Worm (Caenorhabditis elegans) whole organism, L2 larva: ENCODE data around the gene ubh-4.

Experiments used
- C34F6.9 ChIP-seq: fragments of 150-350 bp; optimal IDR thresholded peaks from 2 replicates; lab custom pipeline; 2014; ENCODE audit warnings: missing biosample characterization, missing genetic modification characterization
- R02D3.7 ChIP-seq: fragments of 150-350 bp; optimal IDR thresholded peaks from 2 replicates; lab custom pipeline; 2014; ENCODE audit warnings: missing biosample characterization, missing genetic modification characterization
- Y55F3AM.14 ChIP-seq: fragments of 200-800 bp; sonication (Bioruptor generic); optimal IDR thresholded peaks from 2 replicates; lab custom pipeline; 2018; ENCODE audit warnings: mild to moderate bottlenecking, missing genetic modification characterization, missing compliant biosample characterization
- alr-1 ChIP-seq: fragments of 150-350 bp; optimal IDR thresholded peaks from 2 replicates; lab custom pipeline; 2014; ENCODE audit warnings: missing biosample characterization, missing genetic modification characterization
- ama-1 ChIP-seq: fragments of 150-350 bp; optimal IDR thresholded peaks from 2 replicates; lab custom pipeline; 2018; ENCODE audit warnings: inconsistent platforms
- blmp-1 ChIP-seq: sonication (generic microtip); optimal IDR thresholded peaks from 2 replicates; lab custom pipeline; 2017; ENCODE audit warnings: missing genetic modification characterization, mild to moderate bottlenecking, missing compliant biosample characterization, antibody characterized with exemption, moderate library complexity; ENCODE audit not compliant: insufficient read depth
- ceh-16 ChIP-seq: fragments of 150-350 bp; optimal IDR thresholded peaks from 2 replicates; lab custom pipeline; 2014; ENCODE audit warnings: missing biosample characterization, missing genetic modification characterization
- ceh-82 ChIP-seq: fragments of 150-350 bp; optimal IDR thresholded peaks from 2 replicates; lab custom pipeline; 2014; ENCODE audit warnings: missing biosample characterization, missing genetic modification characterization
- crh-2 ChIP-seq: sonication (generic microtip); optimal IDR thresholded peaks from 2 replicates; lab custom pipeline; 2017; ENCODE audit warnings: missing biosample characterization, missing genetic modification characterization
- dmd-4 ChIP-seq: sonication (generic microtip); optimal IDR thresholded peaks from 2 replicates; lab custom pipeline; 2017; ENCODE audit warnings: missing biosample characterization, missing genetic modification characterization
- egl-27 ChIP-seq: sonication (generic microtip); optimal IDR thresholded peaks from 3 replicates; lab custom pipeline; 2017; ENCODE audit warnings: missing biosample characterization, missing genetic modification reagents, missing genetic modification characterization
- elt-3 ChIP-seq: sonication (generic microtip); optimal IDR thresholded peaks from 2 replicates; lab custom pipeline; 2017; ENCODE audit warnings: missing biosample characterization, missing genetic modification characterization
- fos-1 ChIP-seq: fragments of 150-350 bp; optimal IDR thresholded peaks from 2 replicates; lab custom pipeline; 2014; ENCODE audit warnings: missing biosample characterization, missing genetic modification characterization
- gmeb-1 ChIP-seq: fragments of 150-350 bp; optimal IDR thresholded peaks from 2 replicates; lab custom pipeline; 2014; ENCODE audit warnings: missing biosample characterization, missing genetic modification characterization
- lin-11 ChIP-seq: fragments of 150-350 bp; sonication (generic microtip); optimal IDR thresholded peaks from 2 replicates; lab custom pipeline; 2014; ENCODE audit warnings: missing biosample characterization, missing genetic modification characterization, inconsistent platforms, mixed read lengths
- lin-13 ChIP-seq: fragments of 150-350 bp; optimal IDR thresholded peaks from 2 replicates; lab custom pipeline; 2014; ENCODE audit warnings: missing biosample characterization, missing genetic modification reagents, missing genetic modification characterization
- lin-39 ChIP-seq: fragments of 150-350 bp; optimal IDR thresholded peaks from 2 replicates; lab custom pipeline; 2014; ENCODE audit warnings: missing biosample characterization, missing genetic modification reagents, missing genetic modification characterization
- lsy-2 ChIP-seq, 2 experiments: fragments of 150-350 bp in 1 of 2; sonication (generic microtip) in 1 of 2; optimal IDR thresholded peaks; 2 replicates each; lab custom pipeline; 2014 to 2017; ENCODE audit warnings: missing biosample characterization in 2 of 2, missing genetic modification characterization in 2 of 2
- mab-5 ChIP-seq: fragments of 150-350 bp; optimal IDR thresholded peaks from 2 replicates; lab custom pipeline; 2014; ENCODE audit warnings: missing biosample characterization, missing genetic modification characterization
- mdl-1 ChIP-seq, 2 experiments: fragments of 150-350 bp in 1 of 2; sonication (generic microtip) in 1 of 2; optimal IDR thresholded peaks; 2 replicates each; lab custom pipeline; 2017; ENCODE audit warnings: missing biosample characterization in 2 of 2, missing genetic modification characterization in 2 of 2
- nhr-11 ChIP-seq: fragments of 150-350 bp; optimal IDR thresholded peaks from 2 replicates; lab custom pipeline; 2014; ENCODE audit warnings: missing biosample characterization, missing genetic modification characterization
- nhr-12 ChIP-seq: fragments of 150-350 bp; optimal IDR thresholded peaks from 2 replicates; lab custom pipeline; 2014; ENCODE audit warnings: missing biosample characterization, missing genetic modification characterization
- nhr-129 ChIP-seq: fragments of 150-350 bp; optimal IDR thresholded peaks from 2 replicates; lab custom pipeline; 2014; ENCODE audit warnings: missing biosample characterization, missing genetic modification characterization
- nhr-21 ChIP-seq: fragments of 150-350 bp; optimal IDR thresholded peaks from 2 replicates; lab custom pipeline; 2014; ENCODE audit warnings: missing biosample characterization, missing genetic modification characterization
- nhr-23 ChIP-seq: fragments of 150-350 bp; optimal IDR thresholded peaks from 2 replicates; lab custom pipeline; 2014; ENCODE audit warnings: missing biosample characterization, missing genetic modification reagents, missing genetic modification characterization
- nhr-237 ChIP-seq: fragments of 150-350 bp; optimal IDR thresholded peaks from 2 replicates; lab custom pipeline; 2014; ENCODE audit warnings: missing biosample characterization, missing genetic modification characterization
- nhr-6 ChIP-seq: fragments of 150-350 bp; optimal IDR thresholded peaks from 2 replicates; lab custom pipeline; 2014; ENCODE audit warnings: missing biosample characterization, missing genetic modification characterization
- nhr-77 ChIP-seq: fragments of 150-350 bp; optimal IDR thresholded peaks from 2 replicates; lab custom pipeline; 2014; ENCODE audit warnings: missing biosample characterization, missing genetic modification characterization
- peb-1 ChIP-seq: fragments of 150-350 bp; optimal IDR thresholded peaks from 2 replicates; lab custom pipeline; 2014; ENCODE audit warnings: missing biosample characterization, missing genetic modification characterization
- sem-4 ChIP-seq: fragments of 150-350 bp; optimal IDR thresholded peaks from 2 replicates; lab custom pipeline; 2014; ENCODE audit warnings: missing biosample characterization, missing genetic modification reagents, missing genetic modification characterization
- sma-3 ChIP-seq: sonication (generic microtip); optimal IDR thresholded peaks from 2 replicates; lab custom pipeline; 2016; ENCODE audit warnings: missing genetic modification reagents, missing genetic modification characterization, missing compliant biosample characterization
- sma-9 ChIP-seq, 2 experiments: fragments of 150-350 bp in 1 of 2; sonication (generic microtip) in 1 of 2; optimal IDR thresholded peaks; 2 replicates each; lab custom pipeline; 2014 to 2016; ENCODE audit warnings: missing genetic modification characterization in 2 of 2, mild to moderate bottlenecking in 1 of 2, missing biosample characterization in 1 of 2, missing compliant biosample characterization in 1 of 2, missing genetic modification reagents in 1 of 2, moderate library complexity in 1 of 2
- snpc-4 ChIP-seq: fragments of 150-350 bp; optimal IDR thresholded peaks from 2 replicates; lab custom pipeline; 2014; ENCODE audit warnings: missing biosample characterization, missing genetic modification characterization
- unc-39 ChIP-seq: fragments of 150-350 bp; optimal IDR thresholded peaks from 2 replicates; lab custom pipeline; 2014; ENCODE audit warnings: missing biosample characterization, missing genetic modification characterization
- unc-55 ChIP-seq: fragments of 150-350 bp; sonication (generic microtip); optimal IDR thresholded peaks from 3 replicates; lab custom pipeline; 2014; ENCODE audit warnings: missing biosample characterization, missing genetic modification reagents, missing genetic modification characterization
- unc-62 ChIP-seq: fragments of 150-350 bp; optimal IDR thresholded peaks from 2 replicates; lab custom pipeline; 2014; ENCODE audit warnings: missing biosample characterization, missing genetic modification reagents, missing genetic modification characterization
- zag-1 ChIP-seq: fragments of 150-350 bp; optimal IDR thresholded peaks from 2 replicates; lab custom pipeline; 2014; ENCODE audit warnings: missing biosample characterization, missing genetic modification characterization
- ztf-1 ChIP-seq: fragments of 200-800 bp; sonication (Bioruptor generic); conservative IDR thresholded peaks from 2 replicates; pipeline ENCODE4 v1.3.6; 2022; ENCODE audit warnings: missing genetic modification characterization, missing compliant biosample characterization
- ztf-4 ChIP-seq: fragments of 150-350 bp; optimal IDR thresholded peaks from 2 replicates; lab custom pipeline; 2014; ENCODE audit warnings: missing biosample characterization, missing genetic modification characterization

ubh-4 gene

ce11 chrII:8052172-8052571, 12.8 kb upstream of the ubh-4 start:
- no peak for TF ChIP-seq sma-9 (GFP tag; optimal IDR thresholded peaks at IDR 0.05; lab: Kevin White, UChicago)
- TF ChIP-seq sma-9 (tag; optimal IDR thresholded peaks at IDR 0.05; lab: Kevin White, UChicago) = no peak
- TF ChIP-seq lin-11 = no peak
- no peak for TF ChIP-seq zag-1 (tag; lab: Kevin White, UChicago)
- TF ChIP-seq Y55F3AM.14 (GFP tag; lab: Kevin White, UChicago) = no peak
- no peak for TF ChIP-seq ama-1
- TF ChIP-seq R02D3.7 (tag; lab: Kevin White, UChicago) = no peak
- no peak for TF ChIP-seq crh-2 (tag; lab: Kevin White, UChicago)
- TF ChIP-seq peb-1 (tag; lab: Kevin White, UChicago) = no peak
- no peak for TF ChIP-seq nhr-12
- TF ChIP-seq nhr-23 (tag; lab: Kevin White, UChicago) = no peak
- no peak for TF ChIP-seq nhr-21 (tag; lab: Kevin White, UChicago)
- TF ChIP-seq dmd-4 (tag; lab: Kevin White, UChicago) = no peak
- TF ChIP-seq nhr-11 (tag; lab: Kevin White, UChicago) = no peak
- TF ChIP-seq ceh-82 (tag; lab: Kevin White, UChicago) = no peak
- TF ChIP-seq mab-5 = no peak
- TF ChIP-seq fos-1 = no peak
- no peak for TF ChIP-seq mdl-1 (tag; optimal IDR thresholded peaks at IDR 0.05; lab: Kevin White, UChicago)
- no peak for TF ChIP-seq alr-1 (tag; lab: Kevin White, UChicago)
- no peak for TF ChIP-seq gmeb-1
- no peak for TF ChIP-seq ztf-4 (tag; lab: Kevin White, UChicago)

ce11 chrII:8051330-8051729, 11.9 kb upstream of the ubh-4 start:
- TF ChIP-seq sem-4 (tag; lab: Kevin White, UChicago) (no peak), nhr-6 (tag; lab: Kevin White, UChicago) (no peak), mdl-1 (tag; optimal IDR thresholded peaks at IDR 0.05; lab: Kevin White, UChicago) (no peak), egl-27 (tag; lab: Kevin White, UChicago) (no peak), elt-3 (tag; lab: Kevin White, UChicago) (no peak), alr-1 (tag; lab: Kevin White, UChicago) (no peak), nhr-23 (tag; lab: Kevin White, UChicago) (no peak), nhr-21 (tag; lab: Kevin White, UChicago) (no peak), mab-5 (no peak), C34F6.9 (no peak), nhr-237 (no peak), lin-13 (GFP tag; lab: Kevin White, UChicago) (no peak), nhr-77 (tag; lab: Kevin White, UChicago) (no peak), ceh-16 (no peak), lsy-2 (tag; optimal IDR thresholded peaks at IDR 0.05; lab: Kevin White, UChicago) (no peak)

ce11 chrII:8050477-8050876, 11.1 kb upstream of the ubh-4 start, which contains the start of gene mtre-1:
TSS of gene mtre-1 (minus strand) at chrII:8050577.
- TF ChIP-seq snpc-4 (no peak), nhr-237 (no peak), gmeb-1 (no peak), nhr-77 (tag; lab: Kevin White, UChicago) (no peak), blmp-1 (tag; lab: Kevin White, UChicago) (no peak), unc-55 (GFP tag; lab: Kevin White, UChicago) (no peak), lin-39 (tag; lab: Kevin White, UChicago) (no peak), unc-39 (tag; lab: Kevin White, UChicago) (no peak), nhr-21 (tag; lab: Kevin White, UChicago) (no peak), nhr-12 (no peak), fos-1 (no peak), unc-62 (GFP tag; lab: Kevin White, UChicago) (no peak), sma-3 (GFP tag; lab: Kevin White, UChicago) (no peak), crh-2 (tag; lab: Kevin White, UChicago) (no peak), ztf-1 (GFP tag; lab: Robert Waterston, UW) (no peak), nhr-129 (tag; lab: Kevin White, UChicago) (no peak)
